Fruit fly (Drosophila melanogaster) Kc167 (cell line): ENCODE data around the gene sky.

Experiments
- Myc ChIP-seq: fragments of >200 bp; optimal IDR thresholded peaks from 2 replicates; lab custom pipeline; 2017; ENCODE audit warnings: missing external identifiers
- h ChIP-seq: fragments of >200 bp; optimal IDR thresholded peaks from 3 replicates; lab custom pipeline; 2018; ENCODE audit warnings: missing external identifiers
- insv ChIP-seq: fragments of >200 bp; optimal IDR thresholded peaks from 3 replicates; lab custom pipeline; 2018; ENCODE audit warnings: missing external identifiers
- psq ChIP-seq: fragments of >200 bp; optimal IDR thresholded peaks from 2 replicates; lab custom pipeline; 2017; ENCODE audit warnings: missing external identifiers

DNA sequence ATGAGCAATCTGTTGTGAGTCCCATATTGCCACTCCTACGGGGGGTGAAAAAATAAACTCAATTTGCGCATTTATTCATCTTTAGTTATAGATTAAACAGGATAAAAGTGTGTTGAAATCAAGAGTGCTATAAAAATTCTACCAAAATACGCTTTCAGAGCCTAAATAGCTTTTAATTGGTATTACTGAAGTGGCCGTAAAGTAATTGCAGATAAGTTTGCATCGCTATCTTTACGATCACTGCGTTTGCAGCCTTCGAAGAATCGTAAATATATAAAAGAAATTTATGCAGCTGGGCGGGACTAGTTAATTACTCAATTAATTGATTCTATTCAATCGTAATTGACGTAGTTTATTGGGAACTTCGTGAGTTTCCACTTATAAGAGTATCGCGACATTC lies 31.5 kb downstream of the sky start:
- TF ChIP-seq h (no peak), psq (lab: Kevin White, UChicago) (no peak), Myc (lab: Kevin White, UChicago) (no peak), insv (lab: Kevin White, UChicago) (no peak)
